Comparison of ENCODE assay signal across 5 worm cellular contexts in genomic region chrX:9737730-9738129, ce11.
TF ChIP-seq lines count a peak whose summit lies in the region.

TSS of gene F15G9.5 (minus strand) at chrX:9737888.

TF ChIP-seq in whole organism, L1 larva, 84 proteins besides CTCF, POLR2A, EP300 and RAD21 (continues in another document):
- TF ChIP-seq fkh-8 (tag; optimal IDR thresholded peaks at IDR 0.05; lab: Kevin White, UChicago) (peak; percentile 57), ceh-90 (tag; optimal IDR thresholded peaks at IDR 0.05; lab: Kevin White, UChicago) (no peak), lin-39 (tag; optimal IDR thresholded peaks at IDR 0.05; lab: Kevin White, UChicago) (no peak), snu-23 (GFP tag; optimal IDR thresholded peaks at IDR 0.05; lab: Kevin White, UChicago) (peak; percentile 19), lin-15B (tag; optimal IDR thresholded peaks at IDR 0.05; lab: Kevin White, UChicago) (no peak), Y116A8C.19 (tag; optimal IDR thresholded peaks at IDR 0.05; lab: Kevin White, UChicago; ENCODE audit: borderline replicate concordance) (no peak), elt-3 (tag; optimal IDR thresholded peaks at IDR 0.05; lab: Kevin White, UChicago) (no peak), irx-1 (tag; optimal IDR thresholded peaks at IDR 0.05; lab: Kevin White, UChicago) (no peak), swsn-7 (tag; optimal IDR thresholded peaks at IDR 0.05; lab: Kevin White, UChicago) (peak; percentile 20), nhr-71 (tag; optimal IDR thresholded peaks at IDR 0.05; lab: Kevin White, UChicago) (peak; percentile 17), mab-9 (GFP tag; IDR thresholded peaks at IDR 0.05; lab: Robert Waterston, UW) (no peak), nhr-19 (GFP tag; conservative IDR thresholded peaks at IDR 0.05; lab: Robert Waterston, UW) (0 out of 2 replicates have a peak, but pooled peaks have one; percentile 9), mdl-1 (tag; optimal IDR thresholded peaks at IDR 0.05; lab: Kevin White, UChicago) (no peak), elt-2 (tag; optimal IDR thresholded peaks at IDR 0.05; lab: Kevin White, UChicago) (no peak), jun-1 (tag; optimal IDR thresholded peaks at IDR 0.05; lab: Kevin White, UChicago) (no peak), snpc-4 (tag; optimal IDR thresholded peaks at IDR 0.05; lab: Kevin White, UChicago) (no peak), nhr-47 (tag; optimal IDR thresholded peaks at IDR 0.05; lab: Kevin White, UChicago) (peak; percentile 15), fkh-10 (GFP tag; optimal IDR thresholded peaks at IDR 0.05; lab: Kevin White, UChicago) (peak; percentile 36)

TF ChIP-seq in whole organism, L3 larva, 47 proteins besides CTCF, POLR2A, EP300 and RAD21:
- TF ChIP-seq egl-5 (tag; optimal IDR thresholded peaks at IDR 0.05; lab: Kevin White, UChicago) (no peak), nfya-1 (tag; optimal IDR thresholded peaks at IDR 0.05; lab: Kevin White, UChicago; ENCODE audit: insufficient read depth) (peak; percentile 62), tbx-2 (tag; optimal IDR thresholded peaks at IDR 0.05; lab: Kevin White, UChicago) (no peak), unc-62 (GFP tag; optimal IDR thresholded peaks at IDR 0.05; lab: Kevin White, UChicago) (no peak), R02D3.7 (tag; optimal IDR thresholded peaks at IDR 0.05; lab: Kevin White, UChicago) (no peak), elt-2 (tag; optimal IDR thresholded peaks at IDR 0.05; lab: Kevin White, UChicago) (peak; percentile 8), ZK546.5 (tag; optimal IDR thresholded peaks at IDR 0.05; lab: Kevin White, UChicago) (no peak), daf-12 (tag; optimal IDR thresholded peaks at IDR 0.05; lab: Kevin White, UChicago) (no peak), lin-39 (tag; optimal IDR thresholded peaks at IDR 0.05; lab: Kevin White, UChicago) (peak; percentile 62), nhr-77 (tag; optimal IDR thresholded peaks at IDR 0.05; lab: Kevin White, UChicago) (no peak), hmg-11 (tag; optimal IDR thresholded peaks at IDR 0.05; lab: Kevin White, UChicago) (peak; percentile 44)

TF ChIP-seq in whole organism, early embryonic, 17 proteins besides CTCF, POLR2A, EP300 and RAD21:
- TF ChIP-seq tra-4 (tag; optimal IDR thresholded peaks at IDR 0.05; lab: Kevin White, UChicago) = no peak
- no peak for TF ChIP-seq pes-1 (GFP tag; IDR thresholded peaks at IDR 0.05; lab: Robert Waterston, UW)
- TF ChIP-seq sea-1 (GFP tag; conservative IDR thresholded peaks at IDR 0.05; lab: Robert Waterston, UW) = no peak
- no peak for TF ChIP-seq ama-1 (optimal IDR thresholded peaks at IDR 0.05; lab: Kevin White, UChicago)
- no peak for TF ChIP-seq tbx-37 (GFP tag; conservative IDR thresholded peaks at IDR 0.05; lab: Robert Waterston, UW)
- no peak for TF ChIP-seq hnd-1 (tag; optimal IDR thresholded peaks at IDR 0.05; lab: Kevin White, UChicago)
- peak; percentile 49 for TF ChIP-seq F13C5.2 (tag; optimal IDR thresholded peaks at IDR 0.05; lab: Kevin White, UChicago)
- peak; percentile 32 for TF ChIP-seq hmg-4 (GFP tag; optimal IDR thresholded peaks at IDR 0.05; lab: Kevin White, UChicago)
- TF ChIP-seq tbx-11 (GFP tag; IDR thresholded peaks at IDR 0.05; lab: Robert Waterston, UW) = no peak
- TF ChIP-seq B0310.2 (tag; optimal IDR thresholded peaks at IDR 0.05; lab: Kevin White, UChicago) = no peak

TF ChIP-seq in whole organism, midembryonic, 9 proteins besides CTCF, POLR2A, EP300 and RAD21:
- TF ChIP-seq ztf-23 (GFP tag; IDR thresholded peaks at IDR 0.05; lab: Robert Waterston, UW) (0 out of 2 replicates have a peak, but pooled peaks have one; percentile 48), ztf-29 (GFP tag; IDR thresholded peaks at IDR 0.05; lab: Robert Waterston, UW) (no peak), tab-1 (GFP tag; IDR thresholded peaks at IDR 0.05; lab: Robert Waterston, UW) (no peak), flt-1 (GFP tag; IDR thresholded peaks at IDR 0.05; lab: Robert Waterston, UW) (0 out of 2 replicates have a peak, but pooled peaks have one; percentile 35)

TF ChIP-seq in whole organism, young adult, 124 proteins besides CTCF, POLR2A, EP300 and RAD21:
- TF ChIP-seq ama-1 (optimal IDR thresholded peaks at IDR 0.05; lab: Kevin White, UChicago) = no peak
- TF ChIP-seq ama-1 (GFP tag; optimal IDR thresholded peaks at IDR 0.05; lab: Kevin White, UChicago) = no peak
- TF ChIP-seq aptf-3 (GFP tag; IDR thresholded peaks at IDR 0.05; lab: Robert Waterston, UW) = no peak
- TF ChIP-seq him-1 (tag; optimal IDR thresholded peaks at IDR 0.05; lab: Kevin White, UChicago) = no peak
- TF ChIP-seq ceh-100 (GFP tag; IDR thresholded peaks at IDR 0.05; lab: Robert Waterston, UW) = no peak
- TF ChIP-seq hmg-1.2 (GFP tag; IDR thresholded peaks at IDR 0.05; lab: Robert Waterston, UW) = peak; percentile 23; the same call in 1 of the 2 replicates
- no peak for TF ChIP-seq F39B2.1 (GFP tag; IDR thresholded peaks at IDR 0.05; lab: Robert Waterston, UW)
- TF ChIP-seq bed-2 (GFP tag; IDR thresholded peaks at IDR 0.05; lab: Robert Waterston, UW) = no peak
- TF ChIP-seq zfh-2 (GFP tag; conservative IDR thresholded peaks at IDR 0.05; lab: Robert Waterston, UW) = peak; percentile 94
- TF ChIP-seq F10E7.11 (tag; optimal IDR thresholded peaks at IDR 0.05; lab: Kevin White, UChicago) = no peak
- peak; percentile 14 for TF ChIP-seq chd-7 (tag; optimal IDR thresholded peaks at IDR 0.05; lab: Kevin White, UChicago)
- TF ChIP-seq die-1 (tag; optimal IDR thresholded peaks at IDR 0.05; lab: Kevin White, UChicago) = no peak
- no peak for TF ChIP-seq mxl-1 (tag; optimal IDR thresholded peaks at IDR 0.05; lab: Kevin White, UChicago)
- no peak for TF ChIP-seq T07F8.4 (tag; optimal IDR thresholded peaks at IDR 0.05; lab: Kevin White, UChicago)
- TF ChIP-seq egl-44 (GFP tag; IDR thresholded peaks at IDR 0.05; lab: Robert Waterston, UW) = no peak
- TF ChIP-seq rcor-1 (GFP tag; IDR thresholded peaks at IDR 0.05; lab: Robert Waterston, UW) = no peak
- TF ChIP-seq F55B11.4 (tag; optimal IDR thresholded peaks at IDR 0.05; lab: Kevin White, UChicago; ENCODE audit: borderline replicate concordance, insufficient read depth) = no peak
- TF ChIP-seq attf-6 (GFP tag; IDR thresholded peaks at IDR 0.05; lab: Robert Waterston, UW) = no peak
- TF ChIP-seq K11D2.4 (GFP tag; IDR thresholded peaks at IDR 0.05; lab: Robert Waterston, UW) = 0 out of 2 replicates have a peak, but pooled peaks have one; percentile 24
- no peak for TF ChIP-seq egl-18 (GFP tag; IDR thresholded peaks at IDR 0.05; lab: Robert Waterston, UW)
- TF ChIP-seq D2030.7 (GFP tag; IDR thresholded peaks at IDR 0.05; lab: Robert Waterston, UW) = no peak
- TF ChIP-seq pbrm-1 (GFP tag; IDR thresholded peaks at IDR 0.05; lab: Robert Waterston, UW) = no peak
- TF ChIP-seq hsf-1 (GFP tag; IDR thresholded peaks at IDR 0.05; lab: Robert Waterston, UW) = no peak
- TF ChIP-seq nhr-179 (tag; optimal IDR thresholded peaks at IDR 0.05; lab: Kevin White, UChicago) = no peak
- TF ChIP-seq let-607 (tag; optimal IDR thresholded peaks at IDR 0.05; lab: Kevin White, UChicago) = no peak
- TF ChIP-seq ztf-3 (GFP tag; optimal IDR thresholded peaks at IDR 0.05; lab: Kevin White, UChicago) = no peak
- no peak for TF ChIP-seq sea-2 (GFP tag; IDR thresholded peaks at IDR 0.05; lab: Robert Waterston, UW)
- no peak for TF ChIP-seq lin-40 (tag; optimal IDR thresholded peaks at IDR 0.05; lab: Kevin White, UChicago)
- TF ChIP-seq F49E8.2 (tag; optimal IDR thresholded peaks at IDR 0.05; lab: Kevin White, UChicago; ENCODE audit: insufficient read depth) = no peak
- no peak for TF ChIP-seq nhr-90 (tag; optimal IDR thresholded peaks at IDR 0.05; lab: Kevin White, UChicago)
- TF ChIP-seq ztf-6 (GFP tag; IDR thresholded peaks at IDR 0.05; lab: Robert Waterston, UW) = no peak
- TF ChIP-seq snpc-3.4 (tag; optimal IDR thresholded peaks at IDR 0.05; lab: Kevin White, UChicago) = no peak
- TF ChIP-seq hlh-12 (tag; optimal IDR thresholded peaks at IDR 0.05; lab: Kevin White, UChicago) = no peak
- peak; percentile 29 for TF ChIP-seq ceh-27 (GFP tag; optimal IDR thresholded peaks at IDR 0.05; lab: Kevin White, UChicago)
- TF ChIP-seq let-526 (GFP tag; IDR thresholded peaks at IDR 0.05; lab: Robert Waterston, UW) = no peak
- TF ChIP-seq ceh-58 (GFP tag; IDR thresholded peaks at IDR 0.05; lab: Robert Waterston, UW) = no peak
- peak; percentile 64 for TF ChIP-seq egrh-3 (GFP tag; IDR thresholded peaks at IDR 0.05; lab: Robert Waterston, UW)
- TF ChIP-seq dox-1 (GFP tag; IDR thresholded peaks at IDR 0.05; lab: Robert Waterston, UW) = peak; percentile 42; the same call in 1 of the 2 replicates
- no peak for TF ChIP-seq ceh-91 (GFP tag; IDR thresholded peaks at IDR 0.05; lab: Robert Waterston, UW)
- TF ChIP-seq F52B5.7 (tag; optimal IDR thresholded peaks at IDR 0.05; lab: Kevin White, UChicago) = peak; percentile 48
- no peak for TF ChIP-seq ztf-22 (GFP tag; optimal IDR thresholded peaks at IDR 0.05; lab: Kevin White, UChicago)
- TF ChIP-seq F57C9.4 (tag; optimal IDR thresholded peaks at IDR 0.05; lab: Kevin White, UChicago) = no peak
- no peak for TF ChIP-seq F33H1.4 (GFP tag; IDR thresholded peaks at IDR 0.05; lab: Robert Waterston, UW)
- TF ChIP-seq mel-28 (tag; optimal IDR thresholded peaks at IDR 0.05; lab: Kevin White, UChicago; ENCODE audit: borderline replicate concordance) = no peak
- TF ChIP-seq C17E4.6 (GFP tag; IDR thresholded peaks at IDR 0.05; lab: Robert Waterston, UW) = no peak
- no peak for TF ChIP-seq hlh-26 (GFP tag; conservative IDR thresholded peaks at IDR 0.05; lab: Robert Waterston, UW)
- TF ChIP-seq attf-3 (GFP tag; conservative IDR thresholded peaks at IDR 0.05; lab: Robert Waterston, UW) = no peak
- no peak for TF ChIP-seq Y56A3A.18 (GFP tag; IDR thresholded peaks at IDR 0.05; lab: Robert Waterston, UW)
- no peak for TF ChIP-seq B0019.2 (GFP tag; conservative IDR thresholded peaks at IDR 0.05; lab: Robert Waterston, UW)
- no peak for TF ChIP-seq somi-1 (GFP tag; optimal IDR thresholded peaks at IDR 0.05; lab: Kevin White, UChicago)
- no peak for TF ChIP-seq lir-1 (GFP tag; conservative IDR thresholded peaks at IDR 0.05; lab: Robert Waterston, UW)
- no peak for TF ChIP-seq Y79H2A.3 (GFP tag; conservative IDR thresholded peaks at IDR 0.05; lab: Robert Waterston, UW)
